Worm (Caenorhabditis elegans) whole organism, mixed stage, embryonic: Measurements from ENCODE around the gene C55B6.5.

Experiments used
- blmp-1 ChIP-seq: fragments of 150-350 bp; optimal IDR thresholded peaks from 2 replicates; lab custom pipeline; 2014; ENCODE audit warnings: missing biosample characterization, missing genetic modification characterization
- lin-13 ChIP-seq: fragments of 150-350 bp; optimal IDR thresholded peaks from 2 replicates; lab custom pipeline; 2014; ENCODE audit warnings: missing biosample characterization, missing genetic modification characterization
- mep-1 ChIP-seq: fragments of 150-350 bp; optimal IDR thresholded peaks from 2 replicates; lab custom pipeline; 2017; ENCODE audit warnings: missing biosample characterization, missing genetic modification reagents, missing genetic modification characterization, inconsistent platforms
- nhr-12 ChIP-seq: fragments of 150-350 bp; optimal IDR thresholded peaks from 2 replicates; lab custom pipeline; 2014; ENCODE audit warnings: missing biosample characterization, missing genetic modification characterization
- nhr-237 ChIP-seq: fragments of 150-350 bp; optimal IDR thresholded peaks from 2 replicates; lab custom pipeline; 2014; ENCODE audit warnings: missing biosample characterization, missing genetic modification characterization
- pha-4 ChIP-seq: fragments of 150-350 bp; optimal IDR thresholded peaks from 2 replicates; lab custom pipeline; 2018; ENCODE audit warnings: missing biosample characterization, missing genetic modification reagents, missing genetic modification characterization
- sem-2 ChIP-seq: fragments of 200-800 bp; sonication (Bioruptor generic); optimal IDR thresholded peaks from 2 replicates; lab custom pipeline; 2018; ENCODE audit warnings: mild to moderate bottlenecking, missing genetic modification characterization, missing compliant biosample characterization
- snpc-4 ChIP-seq: fragments of 150-350 bp; optimal IDR thresholded peaks from 2 replicates; lab custom pipeline; 2014; ENCODE audit warnings: missing biosample characterization, missing genetic modification characterization
- sptf-1 ChIP-seq: sonication (generic microtip); optimal IDR thresholded peaks from 2 replicates; lab custom pipeline; 2017; ENCODE audit warnings: mild to moderate bottlenecking, missing genetic modification characterization, moderate library complexity, missing compliant biosample characterization
- ztf-11 ChIP-seq: fragments of 150-350 bp; optimal IDR thresholded peaks from 2 replicates; lab custom pipeline; 2014; ENCODE audit warnings: missing biosample characterization, missing genetic modification characterization

DNA sequence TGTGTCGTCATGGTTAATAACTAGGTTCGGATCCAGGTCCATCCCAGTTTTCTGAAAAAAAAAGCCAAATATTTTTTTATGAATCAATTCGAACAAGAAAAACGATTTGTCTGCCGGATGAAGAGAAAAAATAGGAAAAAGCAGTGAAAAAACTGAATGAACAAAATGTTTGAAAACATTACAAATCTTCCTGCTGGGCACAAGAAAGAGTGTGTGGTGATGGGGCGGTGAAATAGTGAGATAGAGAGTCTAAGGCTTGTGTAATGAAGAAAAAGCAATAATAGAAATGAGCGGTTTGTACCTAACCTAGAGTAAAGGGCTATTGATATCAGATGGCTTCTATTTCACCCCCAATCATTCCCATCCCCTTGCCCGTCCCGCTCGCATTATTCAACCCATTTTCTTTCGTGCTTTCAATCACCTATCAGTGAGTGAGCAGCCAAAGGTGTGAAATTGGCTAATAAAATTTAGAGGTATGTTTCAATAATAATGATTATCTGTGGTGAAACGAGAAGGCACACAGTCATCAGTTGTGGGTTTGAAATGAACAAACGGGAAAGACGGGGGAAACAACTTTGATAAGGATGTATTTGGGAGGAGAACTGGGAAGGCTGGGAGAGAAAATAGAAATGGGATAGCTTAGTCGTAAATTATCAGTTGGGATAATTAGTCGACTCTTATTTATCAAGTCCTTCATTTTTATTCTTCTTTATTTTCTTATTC is 34.4 kb downstream of the C55B6.5 start, which contains the start of gene bar-1:
- no peak for TF ChIP-seq snpc-4
- no peak for TF ChIP-seq nhr-12 (tag; lab: Kevin White, UChicago)
- no peak for TF ChIP-seq ztf-11 (tag; lab: Kevin White, UChicago)
- no peak for TF ChIP-seq lin-13 (tag; lab: Kevin White, UChicago)
- TF ChIP-seq pha-4: no peak
- no peak for TF ChIP-seq blmp-1 (tag; lab: Kevin White, UChicago)
- TF ChIP-seq sptf-1 (tag; lab: Kevin White, UChicago): no peak
- TF ChIP-seq mep-1 (tag; lab: Kevin White, UChicago): no peak
- no peak for TF ChIP-seq nhr-237
- TF ChIP-seq sem-2 (GFP tag; lab: Kevin White, UChicago): no peak
